Worm (Caenorhabditis elegans): ENCODE measurements around the gene irld-65.

The irld-65 gene

ce11 chrII:2937852-2938251 lies at the start of gene irld-65:
Gene irld-65, minus strand, starts transcription at chrII:2937952.
- TF ChIP-seq B0310.2 (tag; optimal IDR thresholded peaks at IDR 0.05) (no peak), flt-1 (GFP tag; IDR thresholded peaks at IDR 0.05) (no peak), F13C5.2 (tag; optimal IDR thresholded peaks at IDR 0.05) (no peak), tbx-37 (GFP tag; conservative IDR thresholded peaks at IDR 0.05) (no peak), tbx-11 (GFP tag; IDR thresholded peaks at IDR 0.05) (no peak)

- TF ChIP-seq ceh-36 (tag; optimal IDR thresholded peaks at IDR 0.05) (no peak), scrt-1 (GFP tag; IDR thresholded peaks at IDR 0.05) (no peak), aly-1 (tag; optimal IDR thresholded peaks at IDR 0.05) (no peak), ama-1 (optimal IDR thresholded peaks at IDR 0.05) (no peak), hnd-1 (tag; optimal IDR thresholded peaks at IDR 0.05) (no peak), ceh-13 (GFP tag; optimal IDR thresholded peaks at IDR 0.05) (no peak), pes-1 (GFP tag; IDR thresholded peaks at IDR 0.05) (no peak), F13C5.2 (tag; optimal IDR thresholded peaks at IDR 0.05) (no peak), B0310.2 (tag; optimal IDR thresholded peaks at IDR 0.05) (no peak), tbx-11 (GFP tag; IDR thresholded peaks at IDR 0.05) (no peak), flt-1 (GFP tag; IDR thresholded peaks at IDR 0.05) (no peak), tra-4 (tag; optimal IDR thresholded peaks at IDR 0.05) (no peak), hmbx-1 (tag; optimal IDR thresholded peaks at IDR 0.05) (no peak), hmg-4 (GFP tag; optimal IDR thresholded peaks at IDR 0.05) (no peak), ets-7 (tag; optimal IDR thresholded peaks at IDR 0.05) (no peak), sea-1 (GFP tag; conservative IDR thresholded peaks at IDR 0.05) (no peak), tbx-37 (GFP tag; conservative IDR thresholded peaks at IDR 0.05) (no peak)
Observed at ce11 chrII:2987122-2987556, 49.4 kb upstream of the irld-65 start.

- TF ChIP-seq flt-1 (GFP tag; IDR thresholded peaks at IDR 0.05) (no peak), ceh-36 (tag; optimal IDR thresholded peaks at IDR 0.05) (no peak), hmbx-1 (tag; optimal IDR thresholded peaks at IDR 0.05) (no peak), ama-1 (optimal IDR thresholded peaks at IDR 0.05) (no peak), F13C5.2 (tag; optimal IDR thresholded peaks at IDR 0.05) (no peak), scrt-1 (GFP tag; IDR thresholded peaks at IDR 0.05) (no peak), pes-1 (GFP tag; IDR thresholded peaks at IDR 0.05) (no peak), tra-4 (tag; optimal IDR thresholded peaks at IDR 0.05) (no peak), hnd-1 (tag; optimal IDR thresholded peaks at IDR 0.05) (no peak), ceh-13 (GFP tag; optimal IDR thresholded peaks at IDR 0.05) (no peak), aly-1 (tag; optimal IDR thresholded peaks at IDR 0.05) (no peak), sea-1 (GFP tag; conservative IDR thresholded peaks at IDR 0.05) (no peak), B0310.2 (tag; optimal IDR thresholded peaks at IDR 0.05) (no peak), tbx-37 (GFP tag; conservative IDR thresholded peaks at IDR 0.05) (no peak), ets-7 (tag; optimal IDR thresholded peaks at IDR 0.05) (no peak)
Observed at ce11 chrII:2985935-2986498, 48.3 kb upstream of the irld-65 start.

ce11 chrII:2985446-2985845 lies 47.7 kb upstream of the irld-65 start:
- TF ChIP-seq pes-1 (GFP tag; IDR thresholded peaks at IDR 0.05), result no peak

ce11 chrII:2984383-2984782 lies 46.6 kb upstream of the irld-65 start:
- TF ChIP-seq flt-1 (GFP tag; IDR thresholded peaks at IDR 0.05) (no peak), pes-1 (GFP tag; IDR thresholded peaks at IDR 0.05) (no peak), tbx-37 (GFP tag; conservative IDR thresholded peaks at IDR 0.05) (no peak), hmbx-1 (tag; optimal IDR thresholded peaks at IDR 0.05) (no peak), ama-1 (optimal IDR thresholded peaks at IDR 0.05) (no peak), ceh-13 (GFP tag; optimal IDR thresholded peaks at IDR 0.05) (no peak), hmg-4 (GFP tag; optimal IDR thresholded peaks at IDR 0.05) (no peak), ceh-36 (tag; optimal IDR thresholded peaks at IDR 0.05) (no peak), sea-1 (GFP tag; conservative IDR thresholded peaks at IDR 0.05) (no peak), aly-1 (tag; optimal IDR thresholded peaks at IDR 0.05) (no peak), scrt-1 (GFP tag; IDR thresholded peaks at IDR 0.05) (no peak), tra-4 (tag; optimal IDR thresholded peaks at IDR 0.05) (no peak), B0310.2 (tag; optimal IDR thresholded peaks at IDR 0.05) (no peak), tbx-11 (GFP tag; IDR thresholded peaks at IDR 0.05) (no peak), F13C5.2 (tag; optimal IDR thresholded peaks at IDR 0.05) (no peak)

- TF ChIP-seq hnd-1 (tag; optimal IDR thresholded peaks at IDR 0.05), result no peak
- TF ChIP-seq tbx-37 (GFP tag; conservative IDR thresholded peaks at IDR 0.05), result no peak
- no peak for TF ChIP-seq aly-1 (tag; optimal IDR thresholded peaks at IDR 0.05)
- peak; percentile 95 for TF ChIP-seq ceh-36 (tag; optimal IDR thresholded peaks at IDR 0.05)
Observed at ce11 chrII:2979061-2979460, 41.3 kb upstream of the irld-65 start.

- TF ChIP-seq tbx-11 (GFP tag; IDR thresholded peaks at IDR 0.05), result no peak
- no peak for TF ChIP-seq F13C5.2 (tag; optimal IDR thresholded peaks at IDR 0.05)
- no peak for TF ChIP-seq hnd-1 (tag; optimal IDR thresholded peaks at IDR 0.05)
- no peak for TF ChIP-seq pes-1 (GFP tag; IDR thresholded peaks at IDR 0.05)
- no peak for TF ChIP-seq sea-1 (GFP tag; conservative IDR thresholded peaks at IDR 0.05)
- TF ChIP-seq ama-1 (optimal IDR thresholded peaks at IDR 0.05), result no peak
- TF ChIP-seq ceh-13 (GFP tag; optimal IDR thresholded peaks at IDR 0.05), result no peak
- no peak for TF ChIP-seq hmg-4 (GFP tag; optimal IDR thresholded peaks at IDR 0.05)
- no peak for TF ChIP-seq ets-7 (tag; optimal IDR thresholded peaks at IDR 0.05)
- TF ChIP-seq scrt-1 (GFP tag; IDR thresholded peaks at IDR 0.05), result no peak
- TF ChIP-seq ceh-36 (tag; optimal IDR thresholded peaks at IDR 0.05), result no peak
- TF ChIP-seq B0310.2 (tag; optimal IDR thresholded peaks at IDR 0.05), result no peak
- TF ChIP-seq tra-4 (tag; optimal IDR thresholded peaks at IDR 0.05), result no peak
- TF ChIP-seq flt-1 (GFP tag; IDR thresholded peaks at IDR 0.05), result no peak
- no peak for TF ChIP-seq aly-1 (tag; optimal IDR thresholded peaks at IDR 0.05)
Observed at ce11 chrII:2977652-2978051, 39.9 kb upstream of the irld-65 start.

ce11 chrII:2976597-2976996 lies 38.8 kb upstream of the irld-65 start, which contains the start of gene nhr-88:
Gene nhr-88, plus strand, starts transcription at chrII:2976639.
- TF ChIP-seq hmg-4 (GFP tag; optimal IDR thresholded peaks at IDR 0.05), result no peak
- TF ChIP-seq tbx-11 (GFP tag; IDR thresholded peaks at IDR 0.05), result no peak
- TF ChIP-seq ets-7 (tag; optimal IDR thresholded peaks at IDR 0.05), result no peak
- TF ChIP-seq sea-1 (GFP tag; conservative IDR thresholded peaks at IDR 0.05), result no peak
- no peak for TF ChIP-seq ceh-13 (GFP tag; optimal IDR thresholded peaks at IDR 0.05)
- no peak for TF ChIP-seq ceh-36 (tag; optimal IDR thresholded peaks at IDR 0.05)
- TF ChIP-seq aly-1 (tag; optimal IDR thresholded peaks at IDR 0.05), result no peak
- no peak for TF ChIP-seq tra-4 (tag; optimal IDR thresholded peaks at IDR 0.05)
- no peak for TF ChIP-seq B0310.2 (tag; optimal IDR thresholded peaks at IDR 0.05)
- TF ChIP-seq ama-1 (optimal IDR thresholded peaks at IDR 0.05), result no peak
- no peak for TF ChIP-seq hmbx-1 (tag; optimal IDR thresholded peaks at IDR 0.05)
- no peak for TF ChIP-seq scrt-1 (GFP tag; IDR thresholded peaks at IDR 0.05)
- no peak for TF ChIP-seq tbx-37 (GFP tag; conservative IDR thresholded peaks at IDR 0.05)
- no peak for TF ChIP-seq hnd-1 (tag; optimal IDR thresholded peaks at IDR 0.05)
- TF ChIP-seq pes-1 (GFP tag; IDR thresholded peaks at IDR 0.05), result no peak
- no peak for TF ChIP-seq F13C5.2 (tag; optimal IDR thresholded peaks at IDR 0.05)
- TF ChIP-seq flt-1 (GFP tag; IDR thresholded peaks at IDR 0.05), result no peak
